Worm (Caenorhabditis elegans) whole organism, mixed stage, embryonic: Measurements from ENCODE around the gene C34F11.2.

Experiments used
- lsy-2 ChIP-seq: fragments of 150-350 bp; optimal IDR thresholded peaks from 2 replicates; lab custom pipeline; 2014; ENCODE audit warnings: missing biosample characterization, missing genetic modification characterization
- unc-39 ChIP-seq: fragments of 150-350 bp; optimal IDR thresholded peaks from 2 replicates; lab custom pipeline; 2014; ENCODE audit warnings: missing biosample characterization, missing genetic modification characterization
- unc-62 ChIP-seq: fragments of 150-350 bp; optimal IDR thresholded peaks from 2 replicates; lab custom pipeline; 2014; ENCODE audit warnings: missing biosample characterization, missing genetic modification reagents, missing genetic modification characterization
- ztf-11 ChIP-seq: fragments of 150-350 bp; optimal IDR thresholded peaks from 2 replicates; lab custom pipeline; 2014; ENCODE audit warnings: missing biosample characterization, missing genetic modification characterization

ce11 chrII:5186870-5187269, 25.2 kb upstream of the C34F11.2 start:
- TF ChIP-seq lsy-2 (tag; lab: Kevin White, UChicago), result no peak
- no peak for TF ChIP-seq unc-62 (GFP tag; lab: Kevin White, UChicago)
- TF ChIP-seq ztf-11 (tag; lab: Kevin White, UChicago), result no peak
- TF ChIP-seq unc-39 (tag; lab: Kevin White, UChicago), result no peak
